Fruit fly (Drosophila melanogaster) whole organism, embryonic: ENCODE data around the gene smash.
A peak's percentile ranks its signal among the peaks of the same experiment; 100 is the strongest.

ENCODE experiments used
- Aef1 ChIP-seq: fragments of 200-800 bp; sonication (Bioruptor generic); IDR thresholded peaks from 3 replicates; pipeline ENCODE4 v1.3.6; 2022; ENCODE audit warnings: missing biosample characterization, missing genetic modification characterization
- Antp ChIP-seq: fragments of 200-800 bp; sonication (Bioruptor generic); optimal IDR thresholded peaks from 3 replicates; lab custom pipeline; 2016; ENCODE audit warnings: missing biosample characterization, missing genetic modification characterization
- CG10209 ChIP-seq: fragments of 200-800 bp; sonication (Bioruptor generic); optimal IDR thresholded peaks from 3 replicates; lab custom pipeline; 2017; ENCODE audit warnings: missing biosample characterization, mild to moderate bottlenecking, missing genetic modification characterization, missing genetic modification reagents
- CG10979 ChIP-seq: fragments of 200-800 bp; sonication (Bioruptor generic); optimal IDR thresholded peaks from 2 replicates; lab custom pipeline; 2018; ENCODE audit warnings: missing biosample characterization, mild to moderate bottlenecking, missing genetic modification characterization, moderate library complexity
- CG11085 ChIP-seq: fragments of 200-800 bp; sonication (Bioruptor generic); IDR thresholded peaks from 2 replicates; pipeline ENCODE4 v1.3.6; 2022; ENCODE audit warnings: missing biosample characterization, missing genetic modification characterization
- CG11560 ChIP-seq: fragments of 200-800 bp; sonication (Bioruptor generic); IDR thresholded peaks from 3 replicates; pipeline ENCODE4 v1.3.6; 2022; ENCODE audit warnings: missing biosample characterization, missing genetic modification characterization
- CG12744 ChIP-seq: fragments of 200-800 bp; sonication (Bioruptor generic); optimal IDR thresholded peaks from 2 replicates; lab custom pipeline; 2016; ENCODE audit warnings: missing biosample characterization, missing genetic modification characterization
- CG14667 ChIP-seq: fragments of 200-800 bp; sonication (Bioruptor generic); IDR thresholded peaks from 2 replicates; pipeline ENCODE4 v1.3.6; 2022; ENCODE audit warnings: missing biosample characterization, missing genetic modification characterization
- CG1647 ChIP-seq: fragments of 200-800 bp; sonication (Bioruptor generic); optimal IDR thresholded peaks from 3 replicates; lab custom pipeline; 2016; ENCODE audit warnings: missing biosample characterization, missing genetic modification characterization
- CG17612 ChIP-seq: fragments of 200-800 bp; sonication (Bioruptor generic); IDR thresholded peaks from 2 replicates; pipeline ENCODE4 v1.3.6; 2022; ENCODE audit warnings: missing biosample characterization, missing genetic modification characterization
- CG32532 ChIP-seq: fragments of 200-800 bp; sonication (Bioruptor generic); IDR thresholded peaks from 2 replicates; pipeline ENCODE4 v1.3.6; 2022; ENCODE audit warnings: missing biosample characterization, missing genetic modification characterization
- CG3995 ChIP-seq: fragments of 200-800 bp; sonication (Bioruptor generic); optimal IDR thresholded peaks from 3 replicates; lab custom pipeline; 2016; ENCODE audit warnings: missing biosample characterization, missing genetic modification characterization
- CG5180 ChIP-seq: fragments of 200-800 bp; sonication (Bioruptor generic); optimal IDR thresholded peaks from 3 replicates; lab custom pipeline; 2017; ENCODE audit warnings: missing biosample characterization, missing genetic modification characterization, mild to moderate bottlenecking, moderate library complexity, missing genetic modification reagents
- CG6791 ChIP-seq: fragments of 200-800 bp; sonication (Bioruptor generic); IDR thresholded peaks from 3 replicates; pipeline ENCODE4 v1.3.6; 2022; ENCODE audit warnings: missing biosample characterization, missing genetic modification characterization; ENCODE audit not compliant: partially characterized antibody
- CG7372 ChIP-seq: fragments of 200-800 bp; sonication (Bioruptor generic); IDR thresholded peaks from 2 replicates; pipeline ENCODE4 v1.3.6; 2022; ENCODE audit warnings: missing biosample characterization, missing genetic modification characterization
- CG7745 ChIP-seq: fragments of 200-800 bp; sonication (Bioruptor generic); optimal IDR thresholded peaks from 2 replicates; lab custom pipeline; 2018; ENCODE audit warnings: missing biosample characterization, mild to moderate bottlenecking, missing genetic modification characterization, moderate library complexity
- CG7928 ChIP-seq: fragments of 200-800 bp; sonication (Bioruptor generic); optimal IDR thresholded peaks from 2 replicates; lab custom pipeline; 2017; ENCODE audit warnings: missing biosample characterization, mild to moderate bottlenecking, missing genetic modification characterization
- CG8281 ChIP-seq: fragments of 200-800 bp; sonication (Bioruptor generic); optimal IDR thresholded peaks from 2 replicates; lab custom pipeline; 2018; ENCODE audit warnings: missing biosample characterization, mild to moderate bottlenecking, missing genetic modification characterization, moderate library complexity
- CG9876 ChIP-seq: fragments of 200-800 bp; sonication (Bioruptor generic); optimal IDR thresholded peaks from 2 replicates; lab custom pipeline; 2016; ENCODE audit warnings: missing biosample characterization, missing genetic modification characterization
- E2f1 ChIP-seq: fragments of 200-800 bp; sonication (Bioruptor generic); IDR thresholded peaks from 2 replicates; pipeline ENCODE4 v1.3.6; 2022; ENCODE audit warnings: missing biosample characterization, missing genetic modification characterization
- Gsc ChIP-seq: fragments of 200-800 bp; sonication (Bioruptor generic); IDR thresholded peaks from 2 replicates; pipeline ENCODE4 v1.3.6; 2022; ENCODE audit warnings: missing biosample characterization, missing genetic modification characterization
- HmgD ChIP-seq: fragments of 200-800 bp; sonication (Bioruptor generic); optimal IDR thresholded peaks from 3 replicates; lab custom pipeline; 2016; ENCODE audit warnings: missing biosample characterization, missing genetic modification characterization
- Hr51 ChIP-seq, 2 experiments: fragments of 200-800 bp; sonication (Bioruptor generic); optimal IDR thresholded peaks; 2 replicates in 1 of 2; 3 replicates in 1 of 2; lab custom pipeline; 2016 to 2018; ENCODE audit warnings: missing biosample characterization in 2 of 2, missing genetic modification characterization in 2 of 2, mild to moderate bottlenecking in 1 of 2, moderate library complexity in 1 of 2
- Lhr ChIP-seq: fragments of 200-800 bp; sonication (Bioruptor generic); optimal IDR thresholded peaks from 3 replicates; lab custom pipeline; 2017; ENCODE audit warnings: mild to moderate bottlenecking, missing biosample characterization, missing genetic modification reagents, missing genetic modification characterization
- Mad ChIP-seq: fragments of 200-800 bp; sonication (Bioruptor generic); optimal IDR thresholded peaks from 2 replicates; lab custom pipeline; 2016; ENCODE audit warnings: missing biosample characterization, missing genetic modification characterization
- Nf-YA ChIP-seq: fragments of 200-800 bp; sonication (Bioruptor generic); IDR thresholded peaks from 2 replicates; pipeline ENCODE4 v1.3.6; 2022; ENCODE audit warnings: missing biosample characterization, missing genetic modification characterization
- Oaz ChIP-seq: fragments of 200-800 bp; sonication (Bioruptor generic); IDR thresholded peaks from 2 replicates; pipeline ENCODE4 v1.3.6; 2022; ENCODE audit warnings: missing biosample characterization, missing genetic modification characterization
- Pdp1 ChIP-seq, 2 experiments: fragments of 200-800 bp; sonication (Bioruptor generic); optimal IDR thresholded peaks; 3 replicates each; lab custom pipeline; 2016; ENCODE audit warnings: missing biosample characterization in 2 of 2, missing genetic modification characterization in 2 of 2, mild to moderate bottlenecking in 1 of 2, moderate library complexity in 1 of 2
- Sry-β ChIP-seq: fragments of 200-800 bp; sonication (Bioruptor generic); optimal IDR thresholded peaks from 2 replicates; lab custom pipeline; 2018; ENCODE audit warnings: missing biosample characterization, mild to moderate bottlenecking, missing genetic modification characterization, moderate library complexity
- Sry-δ ChIP-seq: fragments of 200-800 bp; sonication (Bioruptor generic); optimal IDR thresholded peaks from 2 replicates; lab custom pipeline; 2016; ENCODE audit warnings: missing biosample characterization, missing genetic modification characterization
- cad ChIP-seq: fragments of >200 bp; optimal IDR thresholded peaks from 2 replicates; lab custom pipeline; 2017; ENCODE audit warnings: missing biosample characterization, missing genetic modification characterization
- cas ChIP-seq: fragments of 200-800 bp; sonication (Bioruptor generic); IDR thresholded peaks from 2 replicates; pipeline ENCODE4 v1.3.6; 2022; ENCODE audit warnings: missing biosample characterization, missing genetic modification characterization
- dm ChIP-seq: fragments of 200-800 bp; sonication (Bioruptor generic); optimal IDR thresholded peaks from 3 replicates; lab custom pipeline; 2016; ENCODE audit warnings: missing biosample characterization, missing genetic modification characterization
- emc ChIP-seq: fragments of 200-800 bp; sonication (Bioruptor generic); optimal IDR thresholded peaks from 2 replicates; lab custom pipeline; 2016; ENCODE audit warnings: missing biosample characterization, missing genetic modification characterization
- fd102C ChIP-seq: fragments of 200-800 bp; sonication (Bioruptor generic); optimal IDR thresholded peaks from 2 replicates; lab custom pipeline; 2018; ENCODE audit warnings: missing biosample characterization, mild to moderate bottlenecking, missing genetic modification characterization, moderate library complexity
- jigr1 ChIP-seq: fragments of 200-800 bp; sonication (Bioruptor generic); IDR thresholded peaks from 3 replicates; pipeline ENCODE4 v1.3.6; 2022; ENCODE audit warnings: missing biosample characterization, missing genetic modification characterization
- jumu ChIP-seq: fragments of 200-800 bp; sonication (Bioruptor generic); optimal IDR thresholded peaks from 3 replicates; lab custom pipeline; 2016; ENCODE audit warnings: missing biosample characterization, missing genetic modification characterization
- kni ChIP-seq: fragments of 200-800 bp; sonication (Bioruptor generic); optimal IDR thresholded peaks from 3 replicates; lab custom pipeline; 2017; ENCODE audit warnings: mild to moderate bottlenecking, missing biosample characterization, missing genetic modification reagents, missing genetic modification characterization
- mld ChIP-seq: fragments of 200-800 bp; sonication (Bioruptor generic); IDR thresholded peaks from 3 replicates; pipeline ENCODE4 v1.3.6; 2022; ENCODE audit warnings: missing biosample characterization, missing genetic modification characterization; ENCODE audit not compliant: partially characterized antibody
- nmo ChIP-seq: fragments of 200-800 bp; sonication (Bioruptor generic); optimal IDR thresholded peaks from 2 replicates; lab custom pipeline; 2018; ENCODE audit warnings: missing biosample characterization, mild to moderate bottlenecking, missing genetic modification characterization, moderate library complexity
- pan ChIP-seq, 4 experiments: fragments of >200 bp in 3 of 4; fragments of 200-800 bp in 1 of 4; sonication (Bioruptor generic) in 1 of 4; optimal IDR thresholded peaks in 3 of 4; IDR thresholded peaks in 1 of 4; 2 replicates each; pipeline versions ENCODE4 v1.3.6 to Lab custom; 2017 to 2022; ENCODE audit warnings: missing biosample characterization in 2 of 4, missing genetic modification characterization in 2 of 4, mixed read lengths in 1 of 4
- pita ChIP-seq: fragments of 200-800 bp; sonication (Bioruptor generic); optimal IDR thresholded peaks from 2 replicates; lab custom pipeline; 2017; ENCODE audit warnings: missing biosample characterization, mild to moderate bottlenecking, missing genetic modification characterization
- pum ChIP-seq: fragments of 200-800 bp; sonication (Bioruptor generic); optimal IDR thresholded peaks from 2 replicates; lab custom pipeline; 2016; ENCODE audit warnings: missing biosample characterization, missing genetic modification characterization
- sens-2 ChIP-seq: fragments of 200-800 bp; sonication (Bioruptor generic); IDR thresholded peaks from 2 replicates; pipeline ENCODE4 v1.3.6; 2022; ENCODE audit warnings: missing biosample characterization, missing genetic modification characterization
- shn ChIP-seq: fragments of 200-800 bp; sonication (Bioruptor generic); optimal IDR thresholded peaks from 3 replicates; lab custom pipeline; 2016; ENCODE audit warnings: missing biosample characterization, missing genetic modification characterization
- sna ChIP-seq: fragments of 200-800 bp; sonication (Bioruptor generic); IDR thresholded peaks from 2 replicates; pipeline ENCODE4 v1.3.6; 2022; ENCODE audit warnings: missing biosample characterization, missing genetic modification characterization; ENCODE audit not compliant: partially characterized antibody
- sr ChIP-seq: fragments of 200-800 bp; sonication (Bioruptor generic); IDR thresholded peaks from 3 replicates; pipeline ENCODE4 v1.3.6; 2022; ENCODE audit warnings: missing biosample characterization, missing genetic modification characterization
- tna ChIP-seq: fragments of 200-800 bp; sonication (Bioruptor generic); IDR thresholded peaks from 2 replicates; pipeline ENCODE4 v1.3.6; 2022; ENCODE audit warnings: missing biosample characterization, missing genetic modification characterization; ENCODE audit not compliant: partially characterized antibody
- tup ChIP-seq: fragments of 200-800 bp; sonication (Bioruptor generic); optimal IDR thresholded peaks from 2 replicates; lab custom pipeline; 2016; ENCODE audit warnings: missing biosample characterization, mild to moderate bottlenecking, missing genetic modification characterization, moderate library complexity

smash gene

DNA sequence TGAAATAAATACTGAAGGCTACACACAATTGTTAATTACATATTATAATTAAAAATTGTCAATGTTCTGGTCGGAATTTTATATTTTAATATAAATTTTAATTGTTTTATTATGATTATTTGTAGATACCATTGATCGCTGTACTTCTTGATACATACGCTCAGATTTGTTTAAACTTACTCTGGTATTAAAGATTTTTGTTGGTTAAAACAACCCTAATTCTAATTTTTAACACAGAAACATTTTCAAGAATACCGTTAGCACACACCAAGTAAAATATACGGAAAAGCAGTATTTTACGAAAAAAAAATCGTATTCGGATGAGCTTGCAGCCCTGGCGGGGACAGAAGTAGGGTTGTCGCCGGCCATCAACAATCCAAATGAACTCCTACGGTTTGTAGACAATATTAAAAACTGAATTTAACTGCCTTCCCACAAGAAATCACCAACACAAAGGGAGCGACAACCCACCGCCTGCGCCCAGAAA, 17.7 kb upstream of the smash start, which contains the start of the genes CG9775, MED31 and slx1 (continued):
- TF ChIP-seq CG10209 (GFP tag; lab: Kevin White, UChicago) (peak; percentile 64), Gsc (GFP tag; lab: Robert Waterston, UW) (no peak), CG17612 (GFP tag; lab: Robert Waterston, UW) (peak; percentile 55; the same call in 1 of the 2 replicates), CG10979 (tag; lab: Kevin White, UChicago) (peak; percentile 69), pan (optimal IDR thresholded peaks at IDR 0.05; lab: Kevin White, UChicago) (no peak), pan (GFP tag; optimal IDR thresholded peaks at IDR 0.05 in 1 of 2, IDR thresholded peaks at IDR 0.05 in 1 of 2) (peak in 1 of 2 experiments; percentile 75), CG11085 (peak; percentile 60; the same call in 1 of the 2 replicates), jumu (GFP tag; lab: Kevin White, UChicago) (peak; percentile 48), dm (peak; percentile 28), pum (GFP tag; lab: Kevin White, UChicago) (peak; percentile 31), Mad (GFP tag; lab: Kevin White, UChicago) (no peak), Nf-YA (0 out of 2 replicates have a peak, but pooled peaks have one; percentile 40), CG9876 (no peak), CG32532 (GFP tag; lab: Robert Waterston, UW) (peak; percentile 81), CG7928 (peak; percentile 95), shn (GFP tag; lab: Kevin White, UChicago) (peak; percentile 23), Hr51 (GFP tag; optimal IDR thresholded peaks at IDR 0.05; lab: Kevin White, UChicago) (peak in 1 of 2 experiments; percentile 83), CG1647 (GFP tag; lab: Kevin White, UChicago) (peak; percentile 5), CG5180 (GFP tag; lab: Kevin White, UChicago) (peak; percentile 14), cas (GFP tag; lab: Robert Waterston, UW) (peak; percentile 51), CG3995 (GFP tag; lab: Kevin White, UChicago) (no peak), kni (GFP tag; lab: Kevin White, UChicago) (no peak), CG7372 (GFP tag; lab: Robert Waterston, UW) (peak; percentile 75), CG6791 (no peak), tna (no peak), Pdp1 (GFP tag; optimal IDR thresholded peaks at IDR 0.05; lab: Kevin White, UChicago) (peak in 1 of 2 experiments; percentile 35), Sry-β (GFP tag; lab: Kevin White, UChicago) (peak; percentile 7), sr (no peak), Sry-δ (GFP tag; lab: Kevin White, UChicago) (no peak), cad (GFP tag; lab: Kevin White, UChicago) (no peak), jigr1 (peak; percentile 66; the same call in 1 of the 3 replicates), sens-2 (GFP tag; lab: Robert Waterston, UW) (no peak), CG7745 (no peak), Antp (GFP tag; lab: Kevin White, UChicago) (peak; percentile 34), emc (no peak), mld (no peak), CG12744 (no peak), fd102C (GFP tag; lab: Kevin White, UChicago) (no peak), E2f1 (GFP tag; lab: Robert Waterston, UW) (peak; percentile 68), Lhr (GFP tag; lab: Kevin White, UChicago) (peak; percentile 16), CG8281 (tag; lab: Kevin White, UChicago) (no peak), pita (GFP tag; lab: Kevin White, UChicago) (no peak), sna (GFP tag; lab: Robert Waterston, UW) (no peak), CG14667 (GFP tag; lab: Robert Waterston, UW) (peak; percentile 60), Oaz (GFP tag; lab: Robert Waterston, UW) (no peak), Aef1 (GFP tag; lab: Robert Waterston, UW) (peak; percentile 58; the same call in 2 of the 3 replicates), HmgD (peak; percentile 9), tup (no peak), nmo (GFP tag; lab: Kevin White, UChicago) (peak; percentile 89), CG11560 (peak; percentile 41; the same call in 1 of the 3 replicates)
